Fruit fly (Drosophila melanogaster): ENCODE measurements around the gene Dscam2.

DNA sequence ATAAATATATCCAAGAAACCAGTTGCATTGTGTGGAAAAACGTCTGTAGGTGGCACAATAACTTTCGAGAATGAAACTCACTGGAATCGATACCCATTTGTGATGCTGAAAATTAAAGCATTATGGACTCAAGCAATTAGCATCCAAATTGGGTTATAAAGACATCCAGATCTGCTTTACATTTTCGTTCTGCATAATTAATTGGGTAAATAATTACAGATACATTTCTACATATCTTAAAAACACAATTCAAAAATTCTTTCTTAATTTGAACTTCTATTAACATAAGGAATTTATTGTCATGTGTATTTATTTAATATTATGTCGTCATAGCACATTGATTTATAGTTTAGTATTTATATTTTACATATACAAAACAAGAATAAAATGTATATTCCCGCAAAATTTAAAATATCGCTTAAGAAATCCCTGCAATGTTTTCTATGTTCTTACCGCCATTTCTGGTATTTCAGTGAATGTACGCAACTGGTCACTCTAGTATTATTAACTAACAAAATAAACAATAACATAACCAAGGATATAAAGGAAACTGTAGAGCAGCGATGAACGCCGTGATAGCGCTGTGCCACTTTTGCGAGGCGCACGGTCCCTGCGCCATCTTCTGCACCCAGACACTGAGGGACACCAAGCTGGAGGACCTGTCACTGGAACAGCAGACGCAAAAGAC is 48.5 kb upstream of the Dscam2 start, which contains the start of the genes CG14829 and BHD:
- no peak for TF ChIP-seq Clk (GFP tag; optimal IDR thresholded peaks at IDR 0.05)
- TF ChIP-seq Hr96 (GFP tag; optimal IDR thresholded peaks at IDR 0.05): no peak
- TF ChIP-seq CG7101 (tag; optimal IDR thresholded peaks at IDR 0.05): no peak
- no peak for TF ChIP-seq kay (GFP tag; ENCODE audit: borderline replicate concordance)
- TF ChIP-seq CG7045 (GFP tag; optimal IDR thresholded peaks at IDR 0.05): no peak
